Worm (Caenorhabditis elegans): ENCODE measurements around the gene F07A11.5.

The F07A11.5 gene

ce11 chrII:11614103-11614857 lies 2.2 kb downstream of the F07A11.5 start:
- peak; percentile 38 for TF ChIP-seq nhr-77 (tag; optimal IDR thresholded peaks at IDR 0.05)
- peak; percentile 57 for TF ChIP-seq nhr-102 (tag; optimal IDR thresholded peaks at IDR 0.05)
- TF ChIP-seq unc-62 (GFP tag; optimal IDR thresholded peaks at IDR 0.05 in 1 of 2), result peak in 1 of 2 experiments; percentile 47
- no peak for TF ChIP-seq unc-62 (tag; optimal IDR thresholded peaks at IDR 0.05)
- peak; percentile 21 for TF ChIP-seq mes-2 (tag; optimal IDR thresholded peaks at IDR 0.05; ENCODE audit: poor library complexity, severe bottlenecking)
- TF ChIP-seq F44E2.7 (GFP tag; IDR thresholded peaks at IDR 0.05), result no peak
- TF ChIP-seq F10B5.3 (tag; optimal IDR thresholded peaks at IDR 0.05), result peak; percentile 5
- no peak for TF ChIP-seq ces-1 (GFP tag; optimal IDR thresholded peaks at IDR 0.05)
- TF ChIP-seq daf-16 (GFP tag; optimal IDR thresholded peaks at IDR 0.05), result peak in 1 of 2 experiments; percentile 60
- TF ChIP-seq daf-16 (tag; optimal IDR thresholded peaks at IDR 0.05), result peak; percentile 18
- no peak for TF ChIP-seq skn-1 (tag; optimal IDR thresholded peaks at IDR 0.05)
- peak; percentile 28 for TF ChIP-seq nhr-10 (tag; optimal IDR thresholded peaks at IDR 0.05)
- TF ChIP-seq nhr-111 (GFP tag; optimal IDR thresholded peaks at IDR 0.05), result no peak
- peak in 1 of 2 experiments; percentile 9 for TF ChIP-seq lsy-2 (tag; optimal IDR thresholded peaks at IDR 0.05)
- TF ChIP-seq ama-1 (optimal IDR thresholded peaks at IDR 0.05), result peak; percentile 54
- TF ChIP-seq mep-1 (tag; optimal IDR thresholded peaks at IDR 0.05), result peak; percentile 61
- TF ChIP-seq rbr-2 (tag; optimal IDR thresholded peaks at IDR 0.05), result peak; percentile 12
- peak; percentile 95 for TF ChIP-seq aha-1 (tag)
- TF ChIP-seq dve-1 (tag; optimal IDR thresholded peaks at IDR 0.05; ENCODE audit: insufficient read depth), result peak; percentile 5
- peak; percentile 17 for TF ChIP-seq F37D6.2 (tag; optimal IDR thresholded peaks at IDR 0.05)
- TF ChIP-seq T26A8.4 (GFP tag; IDR thresholded peaks at IDR 0.05), result peak; percentile 50; the same call in 1 of the 2 replicates
- peak; percentile 18 for TF ChIP-seq duxl-1 (tag; optimal IDR thresholded peaks at IDR 0.05; ENCODE audit: poor library complexity)

- TF ChIP-seq aha-1 (tag), result peak; percentile 25
- TF ChIP-seq lin-38 (GFP tag; IDR thresholded peaks at IDR 0.05), result no peak
- TF ChIP-seq unc-62 (GFP tag; optimal IDR thresholded peaks at IDR 0.05 in 1 of 2), result peak in 1 of 2 experiments; percentile 97
- no peak for TF ChIP-seq unc-62 (tag; optimal IDR thresholded peaks at IDR 0.05)
- TF ChIP-seq spr-1 (tag; optimal IDR thresholded peaks at IDR 0.05), result no peak
- no peak for TF ChIP-seq madf-5 (GFP tag; IDR thresholded peaks at IDR 0.05)
- no peak for TF ChIP-seq ZK337.2 (GFP tag; IDR thresholded peaks at IDR 0.05)
- TF ChIP-seq lim-7 (GFP tag; IDR thresholded peaks at IDR 0.05), result no peak
- TF ChIP-seq nhr-10 (tag; optimal IDR thresholded peaks at IDR 0.05), result no peak
- no peak for TF ChIP-seq dmd-6 (GFP tag; IDR thresholded peaks at IDR 0.05)
- no peak for TF ChIP-seq Y75B8A.6 (GFP tag; IDR thresholded peaks at IDR 0.05)
- no peak for TF ChIP-seq T20F7.1 (GFP tag; optimal IDR thresholded peaks at IDR 0.05)
- TF ChIP-seq mep-1 (tag; optimal IDR thresholded peaks at IDR 0.05), result no peak
- 0 out of 2 replicates have a peak, but pooled peaks have one; percentile 32 for TF ChIP-seq snpc-1.2 (GFP tag; IDR thresholded peaks at IDR 0.05)
- TF ChIP-seq zfp-3 (GFP tag; conservative IDR thresholded peaks at IDR 0.05), result no peak
- TF ChIP-seq nhr-41 (GFP tag; IDR thresholded peaks at IDR 0.05), result no peak
- no peak for TF ChIP-seq nhr-48 (tag; optimal IDR thresholded peaks at IDR 0.05)
Measured at ce11 chrII:11616333-11616942, 4.3 kb downstream of the F07A11.5 start.

- no peak for TF ChIP-seq F49E8.2 (tag; optimal IDR thresholded peaks at IDR 0.05; ENCODE audit: borderline replicate concordance)
- no peak for TF ChIP-seq madf-9 (GFP tag; conservative IDR thresholded peaks at IDR 0.05)
- TF ChIP-seq ceh-28 (tag; optimal IDR thresholded peaks at IDR 0.05), result no peak
- TF ChIP-seq lin-38 (GFP tag; IDR thresholded peaks at IDR 0.05), result peak; percentile 29; the same call in 1 of the 2 replicates
- TF ChIP-seq skn-1 (tag; optimal IDR thresholded peaks at IDR 0.05), result no peak
- TF ChIP-seq pha-4 (GFP tag; IDR thresholded peaks at IDR 0.05), result no peak
- no peak for TF ChIP-seq pha-4 (tag; optimal IDR thresholded peaks at IDR 0.05)
- TF ChIP-seq sdz-12 (GFP tag; optimal IDR thresholded peaks at IDR 0.05), result no peak
- no peak for TF ChIP-seq gei-8 (GFP tag; optimal IDR thresholded peaks at IDR 0.05)
- no peak for TF ChIP-seq tra-1 (GFP tag; IDR thresholded peaks at IDR 0.05)
- TF ChIP-seq attf-4 (tag; optimal IDR thresholded peaks at IDR 0.05), result no peak
- peak; percentile 21 for TF ChIP-seq mxl-3 (GFP tag; optimal IDR thresholded peaks at IDR 0.05)
- no peak for TF ChIP-seq F37D6.2 (tag; optimal IDR thresholded peaks at IDR 0.05)
- no peak for TF ChIP-seq Y48G9A.11 (GFP tag; IDR thresholded peaks at IDR 0.05)
- peak; percentile 44 for TF ChIP-seq nhr-48 (tag; optimal IDR thresholded peaks at IDR 0.05)
- TF ChIP-seq nhr-10 (tag; optimal IDR thresholded peaks at IDR 0.05), result peak; percentile 32
- no peak for TF ChIP-seq nhr-111 (GFP tag; optimal IDR thresholded peaks at IDR 0.05)
- TF ChIP-seq cey-2 (tag; optimal IDR thresholded peaks at IDR 0.05; ENCODE audit: borderline replicate concordance, insufficient read depth), result no peak
Measured at ce11 chrII:11617715-11618114, 5.6 kb downstream of the F07A11.5 start.

Measured in whole organism, L4 larva.